Worm (Caenorhabditis elegans) whole organism, late embryonic: ENCODE results near the gene rhy-1.

Source experiments
- C38D4.7 ChIP-seq: fragments of 200-800 bp; sonication (Bioruptor generic); optimal IDR thresholded peaks from 2 replicates; lab custom pipeline; 2018; ENCODE audit warnings: mild to moderate bottlenecking, missing genetic modification characterization, moderate library complexity, missing compliant biosample characterization
- Y22D7AL.16 ChIP-seq: sonication (generic microtip); optimal IDR thresholded peaks from 2 replicates; lab custom pipeline; 2016; ENCODE audit warnings: missing genetic modification characterization, missing compliant biosample characterization
- ahr-1 ChIP-seq: sonication (generic microtip); optimal IDR thresholded peaks from 2 replicates; lab custom pipeline; 2016; ENCODE audit warnings: missing genetic modification characterization, missing compliant biosample characterization
- ama-1 ChIP-seq: fragments of 150-350 bp; optimal IDR thresholded peaks from 2 replicates; lab custom pipeline; 2014
- ceh-19 ChIP-seq: fragments of 200-800 bp; sonication (Bioruptor generic); optimal IDR thresholded peaks from 2 replicates; lab custom pipeline; 2018; ENCODE audit warnings: mild to moderate bottlenecking, missing genetic modification characterization, missing compliant biosample characterization
- ceh-2 ChIP-seq: sonication (generic microtip); optimal IDR thresholded peaks from 2 replicates; lab custom pipeline; 2016; ENCODE audit warnings: missing genotype, missing genetic modification characterization, missing compliant biosample characterization
- gmeb-2 ChIP-seq: sonication (generic microtip); optimal IDR thresholded peaks from 2 replicates; lab custom pipeline; 2016; ENCODE audit warnings: missing genetic modification characterization, inconsistent platforms, missing compliant biosample characterization
- hlh-6 ChIP-seq: sonication (generic microtip); optimal IDR thresholded peaks from 2 replicates; lab custom pipeline; 2016; ENCODE audit warnings: missing genotype, missing genetic modification characterization, missing compliant biosample characterization
- madf-2 ChIP-seq: sonication (generic microtip); optimal IDR thresholded peaks from 2 replicates; lab custom pipeline; 2017; ENCODE audit warnings: missing genetic modification characterization, missing compliant biosample characterization
- nhr-11 ChIP-seq: fragments of 150-350 bp; optimal IDR thresholded peaks from 2 replicates; lab custom pipeline; 2014; ENCODE audit warnings: missing biosample characterization, missing genetic modification characterization
- pax-1 ChIP-seq: fragments of 150-350 bp; optimal IDR thresholded peaks from 2 replicates; lab custom pipeline; 2014; ENCODE audit warnings: missing biosample characterization, missing genetic modification characterization
- rnt-1 ChIP-seq: sonication (generic microtip); optimal IDR thresholded peaks from 2 replicates; lab custom pipeline; 2016; ENCODE audit warnings: missing genetic modification characterization, missing compliant biosample characterization
- sdc-2 ChIP-seq: sonication (generic microtip); optimal IDR thresholded peaks from 2 replicates; lab custom pipeline; 2016; ENCODE audit warnings: missing genotype, missing genetic modification characterization, missing compliant biosample characterization
- ttx-3 ChIP-seq: sonication (generic microtip); optimal IDR thresholded peaks from 2 replicates; lab custom pipeline; 2016; ENCODE audit warnings: missing genetic modification reagents, missing genetic modification characterization, missing compliant biosample characterization

DNA sequence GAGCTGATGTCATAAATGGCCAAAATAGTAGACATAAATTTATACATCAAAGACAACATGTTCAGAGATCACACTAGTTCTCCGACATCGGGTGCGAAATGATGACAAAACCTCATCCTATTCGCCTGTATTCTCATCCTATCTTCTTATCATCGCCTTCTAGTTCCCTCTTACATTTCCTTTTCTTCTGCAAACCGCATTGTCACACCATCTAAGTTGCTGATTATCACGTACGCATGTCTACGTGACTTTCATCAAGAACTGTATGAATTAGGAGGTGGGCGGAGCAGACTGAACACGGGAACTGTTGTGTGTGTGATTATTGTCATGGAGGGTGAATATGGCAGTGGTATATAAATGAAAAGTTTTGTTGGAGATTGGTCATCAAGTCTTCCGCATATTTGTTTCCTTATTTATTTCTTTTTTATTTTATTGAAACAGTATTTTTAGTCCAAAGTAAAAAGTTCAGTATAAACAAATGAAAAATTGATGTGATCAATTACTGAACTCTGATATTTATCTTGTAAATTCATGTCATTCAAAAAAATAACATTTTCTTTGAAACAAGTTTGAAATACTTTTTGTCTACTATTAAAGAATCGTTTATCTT lies 877 bp upstream of the rhy-1 start:
- no peak for TF ChIP-seq madf-2 (tag; lab: Kevin White, UChicago)
- no peak for TF ChIP-seq ama-1
- no peak for TF ChIP-seq gmeb-2 (tag; lab: Kevin White, UChicago)
- no peak for TF ChIP-seq ceh-19 (GFP tag; lab: Kevin White, UChicago)
- TF ChIP-seq ahr-1 = no peak
- no peak for TF ChIP-seq sdc-2 (tag; lab: Kevin White, UChicago)
- TF ChIP-seq nhr-11 (tag; lab: Kevin White, UChicago) = no peak
- TF ChIP-seq pax-1 = no peak
- TF ChIP-seq rnt-1 = no peak
- no peak for TF ChIP-seq C38D4.7 (GFP tag; lab: Kevin White, UChicago)
- no peak for TF ChIP-seq Y22D7AL.16 (tag; lab: Kevin White, UChicago)
- TF ChIP-seq ceh-2 (tag; lab: Kevin White, UChicago) = no peak
- no peak for TF ChIP-seq ttx-3 (tag; lab: Kevin White, UChicago)
- TF ChIP-seq hlh-6 (tag; lab: Kevin White, UChicago) = no peak
